Fruit fly (Drosophila melanogaster): Measurements from ENCODE around the gene RSG7.

The RSG7 gene

DNA sequence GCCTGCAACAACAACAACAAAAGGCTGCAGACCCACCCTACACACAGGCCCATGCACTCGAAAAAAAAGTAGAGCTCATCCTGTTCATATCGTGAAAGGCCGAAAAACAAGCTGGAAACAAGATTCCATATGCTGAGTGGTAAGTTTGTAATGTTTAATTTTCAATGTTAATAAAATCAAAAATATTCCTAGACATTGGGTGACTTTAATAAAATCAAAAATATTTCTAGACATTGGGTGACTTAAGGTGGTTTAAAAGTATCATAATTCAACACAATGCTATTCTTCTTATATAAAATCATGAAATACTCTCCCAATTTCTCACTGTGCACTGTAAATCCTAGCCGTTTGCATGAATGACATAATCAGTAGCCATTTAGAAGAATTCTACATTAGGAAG is 35.8 kb upstream of the RSG7 start:
- TF ChIP-seq CG9948 (tag; optimal IDR thresholded peaks at IDR 0.05) (no peak), EcR (GFP tag; optimal IDR thresholded peaks at IDR 0.05) (no peak), CG13204 (GFP tag; optimal IDR thresholded peaks at IDR 0.05) (no peak), CG34367 (tag; optimal IDR thresholded peaks at IDR 0.05) (no peak), CG14655 (GFP tag; optimal IDR thresholded peaks at IDR 0.05) (no peak), CG17806 (tag; optimal IDR thresholded peaks at IDR 0.05) (no peak), CG4496 (GFP tag; IDR thresholded peaks at IDR 0.05) (no peak), CG8301 (tag; optimal IDR thresholded peaks at IDR 0.05) (no peak), CG8159 (tag; optimal IDR thresholded peaks at IDR 0.05) (no peak), gl (tag; optimal IDR thresholded peaks at IDR 0.05) (no peak), D1 (tag; optimal IDR thresholded peaks at IDR 0.05) (no peak)

DNA sequence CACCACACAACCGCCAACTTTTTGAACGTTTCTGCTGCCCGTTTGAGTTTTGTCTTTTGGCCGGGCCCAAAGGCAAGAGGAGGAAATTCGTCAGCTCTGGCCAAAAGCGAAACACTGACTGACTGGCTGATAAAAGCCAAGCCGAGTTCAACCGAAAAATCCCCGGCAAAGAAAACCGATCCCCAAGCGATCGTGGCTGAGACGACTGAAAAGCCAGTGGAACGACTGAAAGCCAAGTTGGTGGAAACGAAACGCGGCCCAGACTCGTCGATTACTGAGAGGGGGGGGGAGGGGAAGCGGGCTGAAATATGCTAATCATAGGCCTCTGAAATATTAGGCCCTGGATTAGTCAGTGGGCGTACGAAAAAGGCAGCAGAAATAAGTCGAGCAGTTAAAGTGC is 32.2 kb upstream of the RSG7 start, which contains the start of gene CG13003:
TSS of gene CG13003 (minus strand) at position 120 of the 400 bp plus-strand sequence.
- TF ChIP-seq gl (tag; optimal IDR thresholded peaks at IDR 0.05) (no peak), CG15710 (tag; optimal IDR thresholded peaks at IDR 0.05) (no peak), CG8159 (tag; optimal IDR thresholded peaks at IDR 0.05) (no peak), Ets98B (GFP tag; IDR thresholded peaks at IDR 0.05) (peak; percentile 9; the same call in 1 of the 2 replicates), fd96Ca (GFP tag; IDR thresholded peaks at IDR 0.05) (no peak)

DNA sequence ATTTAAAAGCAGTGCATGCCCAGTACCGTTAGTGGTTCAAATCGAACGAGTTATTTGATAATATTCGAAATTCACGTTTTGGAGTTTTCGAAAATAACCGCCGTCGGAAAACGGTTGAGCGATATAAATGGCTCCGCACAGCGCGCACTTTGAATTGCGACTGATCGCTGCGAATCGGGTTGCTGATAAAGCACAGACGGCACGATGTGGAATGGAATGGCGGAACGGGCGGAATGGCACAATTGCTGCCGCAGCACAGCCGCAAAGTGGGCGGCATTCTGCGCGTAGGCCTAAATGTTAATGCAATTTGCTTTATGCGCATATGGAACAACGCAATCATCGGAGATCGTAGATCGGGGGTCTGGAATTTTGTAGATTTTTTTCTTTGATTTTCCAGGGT is 30.4 kb upstream of the RSG7 start:
- no peak for TF ChIP-seq CG8301 (tag; optimal IDR thresholded peaks at IDR 0.05)
- TF ChIP-seq Pif1B (GFP tag; optimal IDR thresholded peaks at IDR 0.05): no peak
- TF ChIP-seq EcR (GFP tag; optimal IDR thresholded peaks at IDR 0.05): no peak
- no peak for TF ChIP-seq CG32121 (GFP tag; IDR thresholded peaks at IDR 0.05)
- no peak for TF ChIP-seq CG34367 (tag; optimal IDR thresholded peaks at IDR 0.05)
- TF ChIP-seq Snoo (tag; optimal IDR thresholded peaks at IDR 0.05): no peak
- TF ChIP-seq Ets98B (GFP tag; IDR thresholded peaks at IDR 0.05): no peak
- TF ChIP-seq CG17806 (tag; optimal IDR thresholded peaks at IDR 0.05): no peak
- TF ChIP-seq D1 (tag; optimal IDR thresholded peaks at IDR 0.05): no peak
- TF ChIP-seq CG14655 (GFP tag; optimal IDR thresholded peaks at IDR 0.05): no peak
- no peak for TF ChIP-seq CG4496 (GFP tag; IDR thresholded peaks at IDR 0.05)
- no peak for TF ChIP-seq CG8159 (tag; optimal IDR thresholded peaks at IDR 0.05)

- TF ChIP-seq EcR (GFP tag; optimal IDR thresholded peaks at IDR 0.05) (no peak), Pif1A (GFP tag; optimal IDR thresholded peaks at IDR 0.05) (peak; percentile 19), CG14655 (GFP tag; optimal IDR thresholded peaks at IDR 0.05) (peak; percentile 57), fd96Ca (GFP tag; IDR thresholded peaks at IDR 0.05) (no peak; the same call in 2 of the 3 replicates), Pif1B (GFP tag; optimal IDR thresholded peaks at IDR 0.05) (peak; percentile 29), CG13204 (GFP tag; optimal IDR thresholded peaks at IDR 0.05) (no peak), Ets98B (GFP tag; IDR thresholded peaks at IDR 0.05) (peak; percentile 44; the same call in 1 of the 2 replicates), CG12605 (GFP tag; IDR thresholded peaks at IDR 0.05) (0 out of 2 replicates have a peak, but pooled peaks have one; percentile 38), CG10348 (GFP tag; IDR thresholded peaks at IDR 0.05) (no peak), rn (GFP tag; IDR thresholded peaks at IDR 0.05) (no peak), D1 (tag; optimal IDR thresholded peaks at IDR 0.05) (no peak), gl (tag; optimal IDR thresholded peaks at IDR 0.05) (no peak), CG17806 (tag; optimal IDR thresholded peaks at IDR 0.05) (peak; percentile 16), CG8159 (tag; optimal IDR thresholded peaks at IDR 0.05) (peak; percentile 58), CG9948 (tag; optimal IDR thresholded peaks at IDR 0.05) (peak; percentile 58), CG15710 (tag; optimal IDR thresholded peaks at IDR 0.05) (peak; percentile 63), CG32121 (GFP tag; IDR thresholded peaks at IDR 0.05) (peak; percentile 61), Snoo (tag; optimal IDR thresholded peaks at IDR 0.05) (peak; percentile 54), CG34367 (tag; optimal IDR thresholded peaks at IDR 0.05) (peak; percentile 37), CG8301 (tag; optimal IDR thresholded peaks at IDR 0.05) (peak; percentile 23), CG4496 (GFP tag; IDR thresholded peaks at IDR 0.05) (peak; percentile 47; the same call in 1 of the 3 replicates)
Measured at dm6 chrX:16873053-16873452, 28.8 kb upstream of the RSG7 start.

DNA sequence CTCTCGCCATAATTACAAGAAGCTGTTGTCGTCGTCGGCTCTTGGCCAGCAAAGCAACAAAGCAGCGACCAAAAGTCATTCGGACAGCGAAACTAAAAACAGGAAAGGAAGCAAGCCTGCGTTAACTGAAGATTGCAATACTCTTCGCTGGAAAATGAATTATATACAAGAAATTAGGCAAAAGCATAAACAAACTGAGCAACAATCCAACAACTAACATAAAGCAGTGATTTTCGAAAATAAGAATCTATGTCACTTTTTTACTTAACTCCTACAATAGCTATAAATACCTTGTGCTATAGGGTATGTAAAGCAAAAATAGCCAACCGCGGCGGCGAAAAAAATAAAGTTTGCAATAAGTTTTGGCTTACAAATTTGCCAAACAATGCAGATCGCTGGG is 27.6 kb upstream of the RSG7 start:
- TF ChIP-seq CG14655 (GFP tag; optimal IDR thresholded peaks at IDR 0.05) (peak; percentile 82), CG34367 (tag; optimal IDR thresholded peaks at IDR 0.05) (peak; percentile 80), Pif1A (GFP tag; optimal IDR thresholded peaks at IDR 0.05) (peak; percentile 79), EcR (GFP tag; optimal IDR thresholded peaks at IDR 0.05) (no peak), fd96Ca (GFP tag; IDR thresholded peaks at IDR 0.05) (peak; percentile 75; the same call in 2 of the 3 replicates), CG8159 (tag; optimal IDR thresholded peaks at IDR 0.05) (peak; percentile 81), CG32121 (GFP tag; IDR thresholded peaks at IDR 0.05) (peak; percentile 58; the same call in 1 of the 2 replicates), CG13204 (GFP tag; optimal IDR thresholded peaks at IDR 0.05) (peak; percentile 36), CG12605 (GFP tag; IDR thresholded peaks at IDR 0.05) (peak; percentile 78), Pif1B (GFP tag; optimal IDR thresholded peaks at IDR 0.05) (peak; percentile 68), CG17806 (tag; optimal IDR thresholded peaks at IDR 0.05) (peak; percentile 75), rn (GFP tag; IDR thresholded peaks at IDR 0.05) (peak; percentile 70), CG8301 (tag; optimal IDR thresholded peaks at IDR 0.05) (peak; percentile 74), Snoo (tag; optimal IDR thresholded peaks at IDR 0.05) (peak; percentile 53), CG15710 (tag; optimal IDR thresholded peaks at IDR 0.05) (peak; percentile 84), CG9948 (tag; optimal IDR thresholded peaks at IDR 0.05) (peak; percentile 80), CG10348 (GFP tag; IDR thresholded peaks at IDR 0.05) (no peak), D1 (tag; optimal IDR thresholded peaks at IDR 0.05) (peak; percentile 46), Ets98B (GFP tag; IDR thresholded peaks at IDR 0.05) (peak; percentile 85), CG4496 (GFP tag; IDR thresholded peaks at IDR 0.05) (peak; percentile 85), gl (tag; optimal IDR thresholded peaks at IDR 0.05) (peak; percentile 64)

DNA sequence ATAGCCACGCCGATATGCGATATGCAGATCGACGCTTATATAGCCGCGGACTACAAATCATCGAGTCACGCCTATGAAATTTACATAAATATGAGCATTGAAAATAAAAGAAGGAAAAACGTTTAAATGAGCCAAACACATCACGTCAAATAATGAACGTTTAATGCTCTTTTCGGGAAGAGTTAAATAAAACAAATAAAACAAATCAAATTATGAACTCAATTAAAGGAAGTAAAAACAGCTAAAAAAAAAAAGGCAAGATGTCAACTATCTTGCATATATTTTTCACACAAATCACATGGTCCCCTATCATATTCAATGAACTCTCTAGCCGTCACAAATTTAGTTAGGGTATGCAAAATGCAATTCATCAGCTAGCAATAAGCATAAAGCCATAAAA is 23.4 kb upstream of the RSG7 start:
- TF ChIP-seq CG32121 (GFP tag; IDR thresholded peaks at IDR 0.05): peak; percentile 33; the same call in 1 of the 2 replicates
- no peak for TF ChIP-seq CG14655 (GFP tag; optimal IDR thresholded peaks at IDR 0.05)
- TF ChIP-seq CG9948 (tag; optimal IDR thresholded peaks at IDR 0.05): no peak
- no peak for TF ChIP-seq CG17806 (tag; optimal IDR thresholded peaks at IDR 0.05)

All from whole organism, pupa.